Fruit fly (Drosophila melanogaster) whole organism, pupa: ENCODE results near the gene Irk1.
A peak's percentile ranks its signal among the peaks of the same experiment; 100 is the strongest.

Experiments
- CG10348 ChIP-seq: fragments of 200-800 bp; sonication (Bioruptor generic); IDR thresholded peaks from 2 replicates; pipeline ENCODE4 v1.3.6; 2022; ENCODE audit warnings: missing biosample characterization, missing genetic modification characterization
- CG12605 ChIP-seq: fragments of 200-800 bp; sonication (Bioruptor generic); IDR thresholded peaks from 2 replicates; pipeline ENCODE4 v1.3.6; 2022; ENCODE audit warnings: missing biosample characterization, missing genetic modification characterization
- CG13204 ChIP-seq: fragments of 200-800 bp; sonication (Bioruptor generic); optimal IDR thresholded peaks from 2 replicates; lab custom pipeline; 2018; ENCODE audit warnings: missing biosample characterization, mild to moderate bottlenecking, missing genetic modification characterization, moderate library complexity
- CG14655 ChIP-seq: fragments of 200-800 bp; sonication (Bioruptor generic); optimal IDR thresholded peaks from 3 replicates; lab custom pipeline; 2017; ENCODE audit warnings: mild to moderate bottlenecking, missing biosample characterization, missing genetic modification reagents, missing genetic modification characterization
- CG15710 ChIP-seq: fragments of 200-800 bp; sonication (Bioruptor generic); optimal IDR thresholded peaks from 2 replicates; lab custom pipeline; 2018; ENCODE audit warnings: missing biosample characterization, mild to moderate bottlenecking, missing genetic modification characterization, moderate library complexity
- CG17806 ChIP-seq: fragments of 200-800 bp; sonication (Bioruptor generic); optimal IDR thresholded peaks from 2 replicates; lab custom pipeline; 2018; ENCODE audit warnings: missing biosample characterization, mild to moderate bottlenecking, missing genetic modification characterization, moderate library complexity
- CG32121 ChIP-seq: fragments of 200-800 bp; sonication (Bioruptor generic); IDR thresholded peaks from 2 replicates; pipeline ENCODE4 v1.3.6; 2022; ENCODE audit warnings: missing biosample characterization, missing genetic modification characterization
- CG34367 ChIP-seq: fragments of 200-800 bp; sonication (Bioruptor generic); optimal IDR thresholded peaks from 2 replicates; lab custom pipeline; 2018; ENCODE audit warnings: missing biosample characterization, mild to moderate bottlenecking, missing genetic modification characterization
- CG4496 ChIP-seq: fragments of 200-800 bp; sonication (Bioruptor generic); IDR thresholded peaks from 3 replicates; pipeline ENCODE4 v1.3.6; 2022; ENCODE audit warnings: missing biosample characterization, missing genetic modification characterization
- CG8159 ChIP-seq: fragments of 200-800 bp; sonication (Bioruptor generic); optimal IDR thresholded peaks from 3 replicates; lab custom pipeline; 2018; ENCODE audit warnings: missing biosample characterization, mild to moderate bottlenecking, missing genetic modification characterization, moderate library complexity
- CG8301 ChIP-seq: fragments of 200-800 bp; sonication (Bioruptor generic); optimal IDR thresholded peaks from 2 replicates; lab custom pipeline; 2018; ENCODE audit warnings: missing biosample characterization, mild to moderate bottlenecking, missing genetic modification characterization
- CG9948 ChIP-seq: fragments of 200-800 bp; sonication (Bioruptor generic); optimal IDR thresholded peaks from 2 replicates; lab custom pipeline; 2018; ENCODE audit warnings: missing biosample characterization, mild to moderate bottlenecking, missing genetic modification characterization, moderate library complexity
- D1 ChIP-seq: fragments of 200-800 bp; sonication (Bioruptor generic); optimal IDR thresholded peaks from 2 replicates; lab custom pipeline; 2018; ENCODE audit warnings: missing biosample characterization, mild to moderate bottlenecking, missing genetic modification characterization, moderate library complexity
- EcR ChIP-seq: fragments of 200-800 bp; sonication (Bioruptor generic); optimal IDR thresholded peaks from 3 replicates; lab custom pipeline; 2019; ENCODE audit warnings: missing biosample characterization, missing genetic modification characterization, mild to moderate bottlenecking, moderate library complexity, missing genetic modification reagents
- Ets98B ChIP-seq: fragments of 200-800 bp; sonication (Bioruptor generic); IDR thresholded peaks from 2 replicates; pipeline ENCODE4 v1.3.6; 2022; ENCODE audit warnings: missing biosample characterization, missing genetic modification characterization
- Pif1A ChIP-seq: fragments of 200-800 bp; sonication (Bioruptor generic); optimal IDR thresholded peaks from 3 replicates; lab custom pipeline; 2016; ENCODE audit warnings: missing biosample characterization, missing genetic modification characterization
- Pif1B ChIP-seq: fragments of 200-800 bp; sonication (Bioruptor generic); optimal IDR thresholded peaks from 3 replicates; lab custom pipeline; 2016; ENCODE audit warnings: missing biosample characterization, missing genetic modification characterization
- Snoo ChIP-seq: fragments of 200-800 bp; sonication (Bioruptor generic); optimal IDR thresholded peaks from 3 replicates; lab custom pipeline; 2017; ENCODE audit warnings: missing biosample characterization, mild to moderate bottlenecking, missing genetic modification characterization, inconsistent platforms
- fd96Ca ChIP-seq: fragments of 200-800 bp; sonication (Bioruptor generic); IDR thresholded peaks from 3 replicates; pipeline ENCODE4 v1.3.6; 2022; ENCODE audit warnings: missing biosample characterization, missing genetic modification characterization
- gl ChIP-seq: fragments of 200-800 bp; sonication (Bioruptor generic); optimal IDR thresholded peaks from 2 replicates; lab custom pipeline; 2018; ENCODE audit warnings: missing biosample characterization, mild to moderate bottlenecking, missing genetic modification characterization
- rn ChIP-seq: fragments of 200-800 bp; sonication (Bioruptor generic); IDR thresholded peaks from 2 replicates; pipeline ENCODE4 v1.3.6; 2022; ENCODE audit warnings: missing biosample characterization, missing genetic modification characterization

The Irk1 gene

DNA sequence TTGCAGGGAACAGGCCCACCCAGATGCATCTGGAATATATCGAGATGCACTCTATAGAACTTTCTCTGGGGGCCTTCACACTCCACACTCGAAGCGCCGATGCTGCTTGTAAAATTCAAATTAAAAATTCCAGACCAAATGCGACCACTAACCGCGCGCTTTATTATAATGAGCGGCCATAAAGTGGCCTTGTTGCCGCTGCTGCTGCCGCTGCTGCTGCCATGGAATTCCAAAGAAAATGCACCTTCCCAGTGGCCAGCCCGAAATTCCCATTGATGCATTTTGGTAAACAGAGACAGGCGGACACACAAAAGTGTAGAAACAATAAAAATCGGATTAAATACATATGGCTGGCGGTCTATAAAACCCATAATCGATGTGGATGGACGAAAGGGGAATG is 37.9 kb upstream of the Irk1 start:
- TF ChIP-seq EcR = no peak
- no peak for TF ChIP-seq CG15710
- no peak for TF ChIP-seq fd96Ca (GFP tag; lab: Robert Waterston, UW)
- TF ChIP-seq CG4496 (GFP tag; lab: Robert Waterston, UW) = no peak
- no peak for TF ChIP-seq Pif1B
- no peak for TF ChIP-seq CG14655 (GFP tag; lab: Kevin White, UChicago)
- TF ChIP-seq Pif1A = no peak
- no peak for TF ChIP-seq CG8159 (tag; lab: Kevin White, UChicago)
- no peak for TF ChIP-seq gl (tag; lab: Kevin White, UChicago)

DNA sequence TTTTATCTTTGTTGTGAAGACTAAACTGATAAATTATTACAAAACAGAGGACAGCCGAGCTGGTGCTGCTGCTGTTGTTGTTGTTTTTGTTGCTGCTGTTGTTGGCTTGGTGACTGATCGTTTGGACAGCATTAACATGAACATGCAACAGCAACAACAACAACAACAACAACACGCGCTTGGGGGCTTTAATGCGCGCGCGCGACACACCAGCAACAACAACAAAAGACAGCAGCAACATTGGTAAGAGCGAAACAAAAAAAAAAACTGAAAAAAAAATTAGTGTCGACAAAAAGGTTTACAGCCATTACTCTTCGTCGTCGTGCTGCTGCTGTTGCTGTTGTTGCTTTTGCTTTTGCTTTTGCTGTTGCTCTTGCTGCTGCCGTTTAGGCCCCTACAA is 37.2 kb upstream of the Irk1 start:
- 0 out of 3 replicates have a peak, but pooled peaks have one; percentile 8 for TF ChIP-seq fd96Ca (GFP tag; lab: Robert Waterston, UW)
- TF ChIP-seq Snoo (tag; lab: Kevin White, UChicago) = no peak

DNA sequence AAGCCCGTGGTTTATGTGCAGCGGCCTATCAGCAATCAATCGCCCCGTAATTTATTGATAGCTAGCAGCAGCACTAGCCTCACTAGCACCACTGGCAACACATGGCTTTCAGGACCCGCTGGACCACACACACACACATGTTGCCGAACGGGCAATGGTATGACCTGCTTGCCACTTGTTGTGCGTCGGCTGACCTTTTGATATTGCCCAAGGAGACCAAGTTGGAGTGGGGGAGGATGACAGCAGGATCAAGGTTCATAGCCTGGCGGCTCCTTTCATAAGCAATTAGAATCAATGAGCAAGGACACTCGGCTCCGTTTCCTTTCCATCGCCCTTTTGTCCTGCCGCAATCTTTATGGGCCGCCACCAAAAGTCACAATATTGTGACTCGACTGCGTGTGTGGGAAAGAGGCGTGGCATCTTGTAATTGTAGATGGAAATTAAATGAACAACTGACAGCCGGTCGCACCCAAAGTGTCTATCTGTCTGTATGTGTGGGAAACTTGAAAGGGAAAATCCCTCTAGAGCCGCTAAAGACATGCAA is 36.7 kb upstream of the Irk1 start:
- TF ChIP-seq rn (GFP tag; lab: Robert Waterston, UW) (no peak), CG8159 (tag; lab: Kevin White, UChicago) (no peak), Pif1B (no peak), Snoo (tag; lab: Kevin White, UChicago) (no peak), CG17806 (tag; lab: Kevin White, UChicago) (no peak), CG12605 (GFP tag; lab: Robert Waterston, UW) (no peak), CG34367 (tag; lab: Kevin White, UChicago) (no peak), CG9948 (tag; lab: Kevin White, UChicago) (no peak), CG32121 (GFP tag; lab: Robert Waterston, UW) (no peak), Ets98B (GFP tag; lab: Robert Waterston, UW) (no peak), CG10348 (GFP tag; lab: Robert Waterston, UW) (no peak), CG4496 (GFP tag; lab: Robert Waterston, UW) (no peak), CG13204 (GFP tag; lab: Kevin White, UChicago) (no peak), CG15710 (no peak), Pif1A (no peak)
- TF ChIP-seq, all 21 proteins: peak for 0

DNA sequence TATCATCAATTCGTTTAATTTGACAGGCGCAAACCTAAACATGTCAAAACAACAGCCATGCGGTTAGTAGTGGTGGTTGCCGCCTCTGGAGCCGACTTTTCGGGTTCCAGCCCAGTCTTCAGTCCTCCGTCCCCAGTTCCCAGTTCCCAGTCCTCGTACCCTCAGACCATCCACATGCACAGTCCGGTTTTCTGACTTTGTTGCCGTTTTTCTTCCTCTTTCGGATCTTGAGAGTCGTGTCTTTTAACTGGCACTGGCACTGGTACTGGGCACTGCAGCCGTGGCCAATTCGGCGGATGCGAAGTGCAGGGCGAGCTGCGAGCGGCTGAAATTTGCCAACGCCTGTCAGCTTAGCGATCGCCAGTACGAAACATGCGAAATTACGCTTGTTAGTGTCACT is 35.8 kb upstream of the Irk1 start:
- no peak for TF ChIP-seq CG12605 (GFP tag; lab: Robert Waterston, UW)
- no peak for TF ChIP-seq Snoo (tag; lab: Kevin White, UChicago)
- no peak for TF ChIP-seq gl (tag; lab: Kevin White, UChicago)
- TF ChIP-seq rn (GFP tag; lab: Robert Waterston, UW) = no peak
- TF ChIP-seq EcR = no peak
- TF ChIP-seq CG4496 (GFP tag; lab: Robert Waterston, UW) = no peak
- no peak for TF ChIP-seq CG13204 (GFP tag; lab: Kevin White, UChicago)
- TF ChIP-seq CG15710 = no peak
- no peak for TF ChIP-seq Ets98B (GFP tag; lab: Robert Waterston, UW)

DNA sequence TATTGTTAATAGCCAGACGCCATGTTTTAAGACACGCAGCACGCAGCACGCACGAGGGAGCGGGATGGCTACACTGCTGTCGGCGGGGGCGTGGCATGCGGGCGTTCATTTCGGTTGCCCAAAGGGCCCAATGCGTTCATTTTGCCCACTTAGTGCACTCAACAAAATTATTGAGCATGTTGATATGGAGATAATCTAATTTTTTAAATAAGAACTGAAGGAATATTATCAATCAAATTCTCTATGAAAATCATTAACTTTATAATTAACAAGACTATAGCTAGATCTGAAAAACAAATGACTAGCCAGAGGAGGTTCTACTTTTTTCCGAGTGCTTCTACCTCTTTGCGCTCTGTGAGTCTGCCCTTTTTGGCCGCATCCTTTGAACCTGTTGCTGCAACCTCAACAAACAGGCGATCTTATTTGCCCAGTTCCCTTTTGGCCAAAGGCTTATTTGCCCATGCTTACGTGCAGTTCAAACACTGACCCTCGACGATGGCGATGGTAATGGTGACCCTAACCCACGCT is 34.8 kb upstream of the Irk1 start:
- TF ChIP-seq CG8301 (tag; lab: Kevin White, UChicago) (no peak), Snoo (tag; lab: Kevin White, UChicago) (peak; percentile 2), CG4496 (GFP tag; lab: Robert Waterston, UW) (no peak)

DNA sequence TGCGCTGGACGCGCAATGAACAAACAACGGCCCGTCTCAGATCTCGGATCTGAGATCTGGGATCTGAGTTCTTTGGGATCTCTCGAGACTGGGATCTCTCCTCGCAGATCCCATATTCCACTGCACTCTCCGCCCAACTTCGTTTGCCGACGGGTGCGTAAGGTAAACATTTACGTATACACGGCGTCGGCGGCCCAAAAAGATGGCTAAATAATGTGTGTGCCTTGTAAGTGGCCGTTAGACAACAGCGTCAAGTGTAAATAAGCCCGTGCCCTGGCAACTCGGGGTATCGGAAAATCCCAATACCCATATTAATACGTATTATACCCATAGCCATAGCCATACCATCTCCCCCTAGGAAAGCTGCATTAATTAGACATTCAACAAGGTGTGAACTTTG is 33.4 kb upstream of the Irk1 start:
- TF ChIP-seq Pif1A = no peak
- TF ChIP-seq CG17806 (tag; lab: Kevin White, UChicago) = no peak
- TF ChIP-seq Pif1B = no peak
- no peak for TF ChIP-seq CG4496 (GFP tag; lab: Robert Waterston, UW)
- TF ChIP-seq Snoo (tag; lab: Kevin White, UChicago) = no peak
- no peak for TF ChIP-seq EcR
- TF ChIP-seq CG8159 (tag; lab: Kevin White, UChicago) = no peak
- no peak for TF ChIP-seq CG10348 (GFP tag; lab: Robert Waterston, UW)
- no peak for TF ChIP-seq D1
- no peak for TF ChIP-seq CG15710
- no peak for TF ChIP-seq fd96Ca (GFP tag; lab: Robert Waterston, UW)
- no peak for TF ChIP-seq CG12605 (GFP tag; lab: Robert Waterston, UW)
- TF ChIP-seq CG14655 (GFP tag; lab: Kevin White, UChicago) = no peak
- TF ChIP-seq rn (GFP tag; lab: Robert Waterston, UW) = no peak
- no peak for TF ChIP-seq CG9948 (tag; lab: Kevin White, UChicago)
- no peak for TF ChIP-seq CG32121 (GFP tag; lab: Robert Waterston, UW)
- TF ChIP-seq, all 21 proteins: peak for 0

DNA sequence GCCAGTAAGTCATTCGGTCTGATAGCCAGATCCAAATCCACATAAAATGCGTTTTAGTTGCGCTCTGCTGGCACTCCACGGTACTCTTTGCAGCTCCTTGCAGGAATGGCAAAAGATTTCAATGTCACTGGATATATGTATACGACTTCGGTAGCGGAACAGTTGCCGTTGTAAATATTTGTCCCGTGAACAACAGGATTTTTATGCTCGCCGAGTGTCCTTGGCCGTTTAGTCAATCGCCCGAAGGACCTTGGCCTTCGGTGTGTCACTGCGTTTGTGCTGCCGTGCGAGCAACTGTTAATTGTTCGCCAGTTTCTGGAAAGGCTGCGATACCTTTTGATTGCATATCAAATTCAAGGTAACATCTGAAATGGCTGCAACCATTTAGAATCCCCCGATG is 29.7 kb upstream of the Irk1 start:
- no peak for TF ChIP-seq Ets98B (GFP tag; lab: Robert Waterston, UW)
- no peak for TF ChIP-seq EcR
- no peak for TF ChIP-seq CG13204 (GFP tag; lab: Kevin White, UChicago)
- no peak for TF ChIP-seq CG9948 (tag; lab: Kevin White, UChicago)
- no peak for TF ChIP-seq Pif1B
- TF ChIP-seq CG15710 = no peak
- TF ChIP-seq CG8159 (tag; lab: Kevin White, UChicago) = no peak
- no peak for TF ChIP-seq gl (tag; lab: Kevin White, UChicago)
- no peak for TF ChIP-seq CG8301 (tag; lab: Kevin White, UChicago)
- no peak for TF ChIP-seq CG32121 (GFP tag; lab: Robert Waterston, UW)
- TF ChIP-seq D1 = no peak
- no peak for TF ChIP-seq CG34367 (tag; lab: Kevin White, UChicago)
- no peak for TF ChIP-seq CG17806 (tag; lab: Kevin White, UChicago)
- no peak for TF ChIP-seq CG4496 (GFP tag; lab: Robert Waterston, UW)
- TF ChIP-seq Pif1A = no peak
- TF ChIP-seq CG14655 (GFP tag; lab: Kevin White, UChicago) = no peak
- TF ChIP-seq CG12605 (GFP tag; lab: Robert Waterston, UW) = no peak
- TF ChIP-seq, all 21 proteins: peak for 0
